Fruit fly (Drosophila melanogaster) whole organism, prepupa: ENCODE measurements around the gene CG16820.

ENCODE experiments used
- CG10631 ChIP-seq: fragments of 200-800 bp; sonication (Bioruptor generic); optimal IDR thresholded peaks from 2 replicates; lab custom pipeline; 2016; ENCODE audit warnings: missing biosample characterization, missing genetic modification characterization
- CG10669 ChIP-seq: fragments of 200-800 bp; sonication (Bioruptor generic); optimal IDR thresholded peaks from 3 replicates; lab custom pipeline; 2018; ENCODE audit warnings: missing biosample characterization, mild to moderate bottlenecking, missing genetic modification characterization, moderate library complexity
- CG11294 ChIP-seq: fragments of 200-800 bp; sonication (Bioruptor generic); IDR thresholded peaks from 2 replicates; pipeline ENCODE4 v1.3.6; 2022; ENCODE audit warnings: missing biosample characterization, missing genetic modification characterization
- CG11762 ChIP-seq: fragments of 200-800 bp; sonication (Bioruptor generic); optimal IDR thresholded peaks from 3 replicates; lab custom pipeline; 2016; ENCODE audit warnings: missing biosample characterization, missing genetic modification characterization; ENCODE audit not compliant: insufficient read depth
- CG15336 ChIP-seq: fragments of 200-800 bp; sonication (Bioruptor generic); IDR thresholded peaks from 2 replicates; pipeline ENCODE4 v1.3.6; 2022; ENCODE audit warnings: missing biosample characterization, missing genetic modification characterization
- CG1621 ChIP-seq: fragments of 200-800 bp; sonication (Bioruptor generic); optimal IDR thresholded peaks from 3 replicates; lab custom pipeline; 2018; ENCODE audit warnings: missing biosample characterization, mild to moderate bottlenecking, missing genetic modification characterization
- CG16779 ChIP-seq: fragments of 200-800 bp; sonication (Bioruptor generic); optimal IDR thresholded peaks from 3 replicates; lab custom pipeline; 2017; ENCODE audit warnings: missing biosample characterization, mild to moderate bottlenecking, missing genetic modification characterization
- CG3032 ChIP-seq: fragments of 200-800 bp; optimal IDR thresholded peaks from 2 replicates; lab custom pipeline; 2019; ENCODE audit warnings: missing biosample characterization, mild to moderate bottlenecking, missing genetic modification characterization, moderate library complexity
- CG31627 ChIP-seq: fragments of 200-800 bp; sonication (Bioruptor generic); optimal IDR thresholded peaks from 3 replicates; lab custom pipeline; 2016; ENCODE audit warnings: missing biosample characterization, missing genetic modification characterization
- CG32006 ChIP-seq: fragments of 200-800 bp; sonication (Bioruptor generic); optimal IDR thresholded peaks from 3 replicates; lab custom pipeline; 2017; ENCODE audit warnings: missing biosample characterization, mild to moderate bottlenecking, missing genetic modification characterization
- CG3919 ChIP-seq: fragments of 200-800 bp; sonication (Bioruptor generic); optimal IDR thresholded peaks from 3 replicates; lab custom pipeline; 2016; ENCODE audit warnings: missing biosample characterization, missing genetic modification characterization
- CG4318 ChIP-seq: fragments of 200-800 bp; sonication (Bioruptor generic); optimal IDR thresholded peaks from 3 replicates; lab custom pipeline; 2017; ENCODE audit warnings: missing biosample characterization, mild to moderate bottlenecking, missing genetic modification characterization
- CG6792 ChIP-seq: fragments of 200-800 bp; sonication (Bioruptor generic); optimal IDR thresholded peaks from 3 replicates; lab custom pipeline; 2016; ENCODE audit warnings: missing biosample characterization, missing genetic modification characterization
- CG6808 ChIP-seq: fragments of 200-800 bp; sonication (Bioruptor generic); optimal IDR thresholded peaks from 3 replicates; lab custom pipeline; 2017; ENCODE audit warnings: missing biosample characterization, missing genetic modification characterization, mild to moderate bottlenecking, moderate library complexity, missing genetic modification reagents
- CG6854 ChIP-seq: fragments of 200-800 bp; sonication (Bioruptor generic); optimal IDR thresholded peaks from 2 replicates; lab custom pipeline; 2017; ENCODE audit warnings: missing biosample characterization, mild to moderate bottlenecking, missing genetic modification characterization
- CG7368 ChIP-seq: fragments of 200-800 bp; sonication (Bioruptor generic); optimal IDR thresholded peaks from 3 replicates; lab custom pipeline; 2016; ENCODE audit warnings: missing biosample characterization, missing genetic modification characterization
- CG8119 ChIP-seq: fragments of 200-800 bp; sonication (Bioruptor generic); IDR thresholded peaks from 3 replicates; pipeline ENCODE4 v1.3.6; 2022; ENCODE audit warnings: missing biosample characterization, missing genetic modification characterization
- CG8632 ChIP-seq: fragments of 200-800 bp; sonication (Bioruptor generic); optimal IDR thresholded peaks from 3 replicates; lab custom pipeline; 2016; ENCODE audit warnings: missing biosample characterization, missing genetic modification characterization
- Eip75B ChIP-seq: fragments of 200-800 bp; sonication (Bioruptor generic); optimal IDR thresholded peaks from 3 replicates; lab custom pipeline; 2016; ENCODE audit warnings: missing biosample characterization, missing genetic modification characterization
- Eip78C ChIP-seq: fragments of 200-800 bp; sonication (Bioruptor generic); peaks from one replicate; lab custom pipeline; 2016; ENCODE audit warnings: missing biosample characterization, missing genetic modification characterization
- Ets21C ChIP-seq: fragments of 200-800 bp; sonication (Bioruptor generic); optimal IDR thresholded peaks from 3 replicates; lab custom pipeline; 2016; ENCODE audit warnings: missing biosample characterization, missing genetic modification characterization
- Gug ChIP-seq: fragments of 200-800 bp; sonication (Bioruptor generic); IDR thresholded peaks from 2 replicates; pipeline ENCODE4 v1.3.6; 2022; ENCODE audit warnings: missing biosample characterization, missing genetic modification characterization
- Hr39 ChIP-seq: fragments of 200-800 bp; sonication (Bioruptor generic); optimal IDR thresholded peaks from 2 replicates; lab custom pipeline; 2016; ENCODE audit warnings: missing biosample characterization, missing genetic modification characterization
- Met ChIP-seq: fragments of 200-800 bp; sonication (Bioruptor generic); optimal IDR thresholded peaks from 3 replicates; lab custom pipeline; 2016; ENCODE audit warnings: missing biosample characterization, missing genetic modification characterization
- OdsH ChIP-seq: fragments of 200-800 bp; sonication (Bioruptor generic); optimal IDR thresholded peaks from 3 replicates; lab custom pipeline; 2016; ENCODE audit warnings: missing biosample characterization, missing genetic modification characterization
- Smox ChIP-seq: fragments of 200-800 bp; sonication (Bioruptor generic); optimal IDR thresholded peaks from 3 replicates; lab custom pipeline; 2016; ENCODE audit warnings: missing biosample characterization, missing genetic modification characterization
- Sox14 ChIP-seq: fragments of 200-800 bp; sonication (Bioruptor generic); optimal IDR thresholded peaks from 3 replicates; lab custom pipeline; 2016; ENCODE audit warnings: missing biosample characterization, missing genetic modification characterization
- Sox15 ChIP-seq: fragments of 200-800 bp; sonication (Bioruptor generic); optimal IDR thresholded peaks from 3 replicates; lab custom pipeline; 2016; ENCODE audit warnings: missing biosample characterization, missing genetic modification characterization
- achi ChIP-seq: fragments of 200-800 bp; sonication (Bioruptor generic); optimal IDR thresholded peaks from 3 replicates; lab custom pipeline; 2016; ENCODE audit warnings: missing biosample characterization, missing genetic modification characterization
- acj6 ChIP-seq: fragments of 200-800 bp; sonication (Bioruptor generic); optimal IDR thresholded peaks from 3 replicates; lab custom pipeline; 2016; ENCODE audit warnings: missing biosample characterization, missing genetic modification characterization
- cyc ChIP-seq: fragments of 200-800 bp; sonication (Bioruptor generic); optimal IDR thresholded peaks from 3 replicates; lab custom pipeline; 2016; ENCODE audit warnings: missing biosample characterization, missing genetic modification characterization
- dac ChIP-seq: fragments of 200-800 bp; sonication (Bioruptor generic); optimal IDR thresholded peaks from 2 replicates; lab custom pipeline; 2017; ENCODE audit warnings: missing biosample characterization, mild to moderate bottlenecking, missing genetic modification characterization
- dsx ChIP-seq: fragments of 200-800 bp; optimal IDR thresholded peaks from 3 replicates; lab custom pipeline; 2019; ENCODE audit warnings: missing biosample characterization, mild to moderate bottlenecking, missing genetic modification characterization, moderate library complexity; ENCODE audit not compliant: poor library complexity, severe bottlenecking
- eg ChIP-seq: fragments of 200-800 bp; sonication (Bioruptor generic); IDR thresholded peaks from 3 replicates; pipeline ENCODE4 v1.3.6; 2022; ENCODE audit warnings: missing biosample characterization, missing genetic modification characterization
- fd59A ChIP-seq: fragments of 200-800 bp; sonication (Bioruptor generic); optimal IDR thresholded peaks from 2 replicates; lab custom pipeline; 2017; ENCODE audit warnings: missing biosample characterization, mild to moderate bottlenecking, missing genetic modification characterization, missing genetic modification reagents
- fkh ChIP-seq: fragments of 200-800 bp; sonication (Bioruptor generic); optimal IDR thresholded peaks from 3 replicates; lab custom pipeline; 2017; ENCODE audit warnings: missing biosample characterization, mild to moderate bottlenecking, missing genetic modification characterization, moderate library complexity
- lz ChIP-seq: fragments of 200-800 bp; sonication (Bioruptor generic); optimal IDR thresholded peaks from 3 replicates; lab custom pipeline; 2016; ENCODE audit warnings: missing biosample characterization, missing genetic modification characterization
- net ChIP-seq: fragments of 200-800 bp; sonication (Bioruptor generic); optimal IDR thresholded peaks from 3 replicates; lab custom pipeline; 2016; ENCODE audit warnings: missing biosample characterization, missing genetic modification characterization
- salr ChIP-seq, 2 experiments: fragments of 200-800 bp; sonication (Bioruptor generic); optimal IDR thresholded peaks; 3 replicates each; lab custom pipeline; 2016 to 2018; ENCODE audit warnings: missing biosample characterization in 2 of 2, missing genetic modification characterization in 2 of 2, mild to moderate bottlenecking in 1 of 2
- spab ChIP-seq: fragments of 200-800 bp; sonication (Bioruptor generic); optimal IDR thresholded peaks from 2 replicates; lab custom pipeline; 2017; ENCODE audit warnings: missing biosample characterization, mild to moderate bottlenecking, missing genetic modification characterization, missing genetic modification reagents
- ss ChIP-seq, 2 experiments: fragments of 200-800 bp; sonication (Bioruptor generic); optimal IDR thresholded peaks; 2 replicates in 1 of 2; 3 replicates in 1 of 2; lab custom pipeline; 2017 to 2018; ENCODE audit warnings: mild to moderate bottlenecking in 2 of 2, missing biosample characterization in 2 of 2, missing genetic modification characterization in 2 of 2, moderate library complexity in 1 of 2
- svp ChIP-seq: fragments of 200-800 bp; sonication (Bioruptor generic); peaks from one replicate; lab custom pipeline; 2016; ENCODE audit warnings: missing biosample characterization, missing genetic modification characterization
- topi ChIP-seq: fragments of 200-800 bp; sonication (Bioruptor generic); optimal IDR thresholded peaks from 3 replicates; lab custom pipeline; 2016; ENCODE audit warnings: missing biosample characterization, missing genetic modification characterization
- vri ChIP-seq: fragments of 200-800 bp; sonication (Bioruptor generic); optimal IDR thresholded peaks from 3 replicates; lab custom pipeline; 2016; ENCODE audit warnings: missing biosample characterization, mild to moderate bottlenecking, missing genetic modification characterization

CG16820 gene

dm6 chr2L:13259643-13260042 lies 13.6 kb downstream of the CG16820 start, which contains the start of gene CG31730:
CG31730 (minus strand) TSS chr2L:13259743.
- TF ChIP-seq Smox, result no peak
- no peak for TF ChIP-seq CG31627 (GFP tag; lab: Kevin White, UChicago)
- no peak for TF ChIP-seq OdsH (GFP tag; lab: Kevin White, UChicago)
- no peak for TF ChIP-seq CG1621 (tag; lab: Kevin White, UChicago)
- no peak for TF ChIP-seq vri (GFP tag; lab: Kevin White, UChicago)
- TF ChIP-seq dsx (GFP tag; lab: Kevin White, UChicago), result no peak
- TF ChIP-seq CG7368 (GFP tag; lab: Kevin White, UChicago), result no peak
- TF ChIP-seq svp (GFP tag; lab: Kevin White, UChicago), result no peak
- TF ChIP-seq salr (GFP tag; optimal IDR thresholded peaks at IDR 0.05; lab: Kevin White, UChicago), result no peak
- no peak for TF ChIP-seq CG11762
- no peak for TF ChIP-seq topi (GFP tag; lab: Kevin White, UChicago)
- TF ChIP-seq CG10631 (GFP tag; lab: Kevin White, UChicago), result no peak
- TF ChIP-seq achi, result no peak
- TF ChIP-seq CG11294 (GFP tag; lab: Robert Waterston, UW), result no peak
- TF ChIP-seq Sox14, result no peak
- TF ChIP-seq, all 60 proteins: peak for 0

dm6 chr2L:13260740-13261139 lies 14.7 kb downstream of the CG16820 start, which contains the start of gene CG44085:
CG44085 (plus strand) TSS chr2L:13261008.
- TF ChIP-seq Eip78C (GFP tag; lab: Kevin White, UChicago), result no peak
- no peak for TF ChIP-seq CG4318
- TF ChIP-seq fd59A (GFP tag; lab: Kevin White, UChicago), result no peak
- TF ChIP-seq dsx (GFP tag; lab: Kevin White, UChicago), result no peak
- no peak for TF ChIP-seq CG8632 (GFP tag; lab: Kevin White, UChicago)

dm6 chr2L:13265776-13266175 lies 19.7 kb downstream of the CG16820 start, which contains the start of gene CG31848:
CG31848 (minus strand) TSS chr2L:13265876.
- TF ChIP-seq CG10669 (GFP tag; lab: Kevin White, UChicago), result no peak
- no peak for TF ChIP-seq fkh (GFP tag; lab: Kevin White, UChicago)

- peak; percentile 23 for TF ChIP-seq CG3032 (tag; lab: Kevin White, UChicago)
- no peak for TF ChIP-seq CG8632 (GFP tag; lab: Kevin White, UChicago)
- TF ChIP-seq Eip75B (GFP tag; lab: Kevin White, UChicago), result no peak
- no peak for TF ChIP-seq Met (GFP tag; lab: Kevin White, UChicago)
- TF ChIP-seq CG11762, result no peak
- TF ChIP-seq dsx (GFP tag; lab: Kevin White, UChicago), result no peak
- no peak for TF ChIP-seq spab
- no peak for TF ChIP-seq CG7368 (GFP tag; lab: Kevin White, UChicago)
- no peak for TF ChIP-seq CG6792 (GFP tag; lab: Kevin White, UChicago)
- peak; percentile 47; the same call in 1 of the 3 replicates for TF ChIP-seq eg
- no peak for TF ChIP-seq dac (GFP tag; lab: Kevin White, UChicago)
- no peak; the same call in 1 of the 2 replicates for TF ChIP-seq CG15336 (GFP tag; lab: Robert Waterston, UW)
- no peak for TF ChIP-seq achi
- TF ChIP-seq lz (GFP tag; lab: Kevin White, UChicago), result no peak
- no peak for TF ChIP-seq Smox
- TF ChIP-seq CG4318, result no peak
- TF ChIP-seq CG6854 (GFP tag; lab: Kevin White, UChicago), result no peak
- no peak for TF ChIP-seq CG16779 (tag; lab: Kevin White, UChicago)
- TF ChIP-seq Gug, result no peak
- no peak for TF ChIP-seq acj6 (GFP tag; lab: Kevin White, UChicago)
- no peak for TF ChIP-seq Hr39 (GFP tag; lab: Kevin White, UChicago)
- TF ChIP-seq CG10631 (GFP tag; lab: Kevin White, UChicago), result no peak
- peak; percentile 63 for TF ChIP-seq Eip78C (GFP tag; lab: Kevin White, UChicago)
- no peak for TF ChIP-seq Sox15
- peak; percentile 41 for TF ChIP-seq CG1621 (tag; lab: Kevin White, UChicago)
- TF ChIP-seq CG6808 (GFP tag; lab: Kevin White, UChicago), result peak; percentile 21
- no peak for TF ChIP-seq net (GFP tag; lab: Kevin White, UChicago)
- no peak for TF ChIP-seq salr (GFP tag; optimal IDR thresholded peaks at IDR 0.05; lab: Kevin White, UChicago)
- no peak for TF ChIP-seq CG10669 (GFP tag; lab: Kevin White, UChicago)
- TF ChIP-seq CG3919 (GFP tag; lab: Kevin White, UChicago), result peak; percentile 27
- peak in 1 of 2 experiments; percentile 75 for TF ChIP-seq ss (GFP tag; optimal IDR thresholded peaks at IDR 0.05; lab: Kevin White, UChicago)
- TF ChIP-seq CG8119 (GFP tag; lab: Robert Waterston, UW), result 0 out of 3 replicates have a peak, but pooled peaks have one; percentile 18
- peak; percentile 17 for TF ChIP-seq CG32006 (GFP tag; lab: Kevin White, UChicago)
- TF ChIP-seq Ets21C (GFP tag; lab: Kevin White, UChicago), result no peak
- TF ChIP-seq cyc (GFP tag; lab: Kevin White, UChicago), result no peak
These were observed 20.6 kb downstream of the CG16820 start for dm6 chr2L:13266627-13267026.
